Worm (Caenorhabditis elegans) whole organism, young adult: ENCODE measurements around the gene fmo-3.

Source experiments
- B0261.1 ChIP-seq: sonication (generic microtip); optimal IDR thresholded peaks from 2 replicates; lab custom pipeline; 2016; ENCODE audit warnings: mild to moderate bottlenecking, missing genetic modification characterization, moderate library complexity, missing compliant biosample characterization
- C06A6.2 ChIP-seq: fragments of 200-800 bp; sonication (Bioruptor generic); conservative IDR thresholded peaks from 2 replicates; pipeline ENCODE4 v1.3.6; 2022; ENCODE audit warnings: missing genetic modification characterization, missing compliant biosample characterization
- C17E4.6 ChIP-seq: fragments of 200-800 bp; sonication (Bioruptor generic); IDR thresholded peaks from 2 replicates; pipeline ENCODE4 v1.3.6; 2022; ENCODE audit warnings: missing genetic modification reagents, missing genetic modification characterization, missing compliant biosample characterization
- D2030.7 ChIP-seq: fragments of 200-800 bp; sonication (Bioruptor generic); IDR thresholded peaks from 2 replicates; pipeline ENCODE4 v1.3.6; 2022; ENCODE audit warnings: missing genetic modification reagents, missing genetic modification characterization, missing compliant biosample characterization
- F10E7.11 ChIP-seq: sonication (generic microtip); optimal IDR thresholded peaks from 2 replicates; lab custom pipeline; 2017; ENCODE audit warnings: mild to moderate bottlenecking, missing genetic modification characterization, moderate library complexity, missing compliant biosample characterization
- F22D6.2 ChIP-seq: sonication (generic microtip); optimal IDR thresholded peaks from 2 replicates; lab custom pipeline; 2016; ENCODE audit warnings: mild to moderate bottlenecking, missing genetic modification characterization, missing compliant biosample characterization
- F49E8.2 ChIP-seq: sonication (generic microtip); optimal IDR thresholded peaks from 3 replicates; lab custom pipeline; 2017; ENCODE audit warnings: missing genetic modification characterization, mild to moderate bottlenecking, missing compliant biosample characterization, antibody characterized with exemption, moderate library complexity; ENCODE audit not compliant: insufficient read depth
- F57C9.4 ChIP-seq: sonication (generic microtip); optimal IDR thresholded peaks from 2 replicates; lab custom pipeline; 2017; ENCODE audit warnings: mild to moderate bottlenecking, missing genetic modification characterization, missing compliant biosample characterization
- T07F8.4 ChIP-seq: sonication (generic microtip); optimal IDR thresholded peaks from 2 replicates; lab custom pipeline; 2016; ENCODE audit warnings: mild to moderate bottlenecking, missing genetic modification characterization, moderate library complexity, missing compliant biosample characterization
- T26A5.8 ChIP-seq: sonication (generic microtip); optimal IDR thresholded peaks from 2 replicates; lab custom pipeline; 2016; ENCODE audit warnings: missing genetic modification characterization, missing compliant biosample characterization
- Y53F4B.3 ChIP-seq: fragments of 200-800 bp; sonication (Bioruptor generic); IDR thresholded peaks from 2 replicates; pipeline ENCODE4 v1.3.6; 2022; ENCODE audit warnings: missing genetic modification reagents, missing genetic modification characterization, missing compliant biosample characterization
- Y53G8AR.9 ChIP-seq: fragments of 200-800 bp; sonication (Bioruptor generic); conservative IDR thresholded peaks from 2 replicates; pipeline ENCODE4 v1.3.6; 2022; ENCODE audit warnings: missing genetic modification reagents, missing genetic modification characterization, missing compliant biosample characterization
- Y95B8A.8 ChIP-seq: fragments of 200-800 bp; sonication (Bioruptor generic); IDR thresholded peaks from 2 replicates; pipeline ENCODE4 v1.3.6; 2022; ENCODE audit warnings: missing genetic modification reagents, missing genetic modification characterization, missing compliant biosample characterization
- ama-1 ChIP-seq, 3 experiments: fragments of 150-350 bp in 1 of 3; sonication (generic microtip) in 2 of 3; optimal IDR thresholded peaks; 2 replicates each; lab custom pipeline; 2014 to 2018; ENCODE audit warnings: missing biosample characterization in 2 of 3, missing genetic modification characterization in 2 of 3, missing genetic modification reagents in 2 of 3
- aptf-2 ChIP-seq: fragments of 200-800 bp; sonication (Bioruptor generic); conservative IDR thresholded peaks from 2 replicates; pipeline ENCODE4 v1.3.6; 2022; ENCODE audit warnings: missing genetic modification reagents, missing genetic modification characterization, missing compliant biosample characterization
- athp-1 ChIP-seq: sonication (generic microtip); optimal IDR thresholded peaks from 2 replicates; lab custom pipeline; 2017; ENCODE audit warnings: mild to moderate bottlenecking, missing genetic modification characterization, missing compliant biosample characterization
- attf-3 ChIP-seq: fragments of 200-800 bp; sonication (Bioruptor generic); conservative IDR thresholded peaks from 2 replicates; pipeline ENCODE4 v1.3.6; 2022; ENCODE audit warnings: missing genetic modification reagents, missing genetic modification characterization, missing compliant biosample characterization
- attf-5 ChIP-seq: fragments of 200-800 bp; sonication (Bioruptor generic); optimal IDR thresholded peaks from 2 replicates; lab custom pipeline; 2018; ENCODE audit warnings: mild to moderate bottlenecking, missing genetic modification characterization, missing compliant biosample characterization
- bed-1 ChIP-seq: fragments of 200-800 bp; sonication (Bioruptor generic); IDR thresholded peaks from 2 replicates; pipeline ENCODE4 v1.3.6; 2022; ENCODE audit warnings: missing genetic modification reagents, missing genetic modification characterization, missing compliant biosample characterization
- ccch-3 ChIP-seq: fragments of 200-800 bp; sonication (Bioruptor generic); optimal IDR thresholded peaks from 2 replicates; lab custom pipeline; 2018; ENCODE audit warnings: mild to moderate bottlenecking, missing genetic modification characterization, missing compliant biosample characterization
- ceh-27 ChIP-seq: fragments of 200-800 bp; sonication (Bioruptor generic); optimal IDR thresholded peaks from 2 replicates; lab custom pipeline; 2018; ENCODE audit warnings: mild to moderate bottlenecking, missing genetic modification characterization, moderate library complexity, missing compliant biosample characterization
- ceh-40 ChIP-seq: fragments of 200-800 bp; sonication (Bioruptor generic); IDR thresholded peaks from 2 replicates; pipeline ENCODE4 v1.3.6; 2022; ENCODE audit warnings: missing genetic modification characterization, missing compliant biosample characterization
- die-1 ChIP-seq: sonication (generic microtip); optimal IDR thresholded peaks from 2 replicates; lab custom pipeline; 2016; ENCODE audit warnings: missing genotype, mild to moderate bottlenecking, missing genetic modification characterization, missing compliant biosample characterization
- dpl-1 ChIP-seq: fragments of 150-350 bp; optimal IDR thresholded peaks from 2 replicates; lab custom pipeline; 2014; ENCODE audit warnings: missing biosample characterization, missing genetic modification reagents, missing genetic modification characterization
- egl-18 ChIP-seq: fragments of 200-800 bp; sonication (Bioruptor generic); IDR thresholded peaks from 2 replicates; pipeline ENCODE4 v1.3.6; 2022; ENCODE audit warnings: missing genetic modification reagents, missing genetic modification characterization, missing compliant biosample characterization
- egl-44 ChIP-seq: fragments of 200-800 bp; sonication (Bioruptor generic); IDR thresholded peaks from 2 replicates; pipeline ENCODE4 v1.3.6; 2022; ENCODE audit warnings: missing genetic modification reagents, missing genetic modification characterization, missing compliant biosample characterization
- fkh-3 ChIP-seq: sonication (generic microtip); optimal IDR thresholded peaks from 2 replicates; lab custom pipeline; 2016; ENCODE audit warnings: mild to moderate bottlenecking, missing genetic modification characterization, missing compliant biosample characterization
- hmg-1.2 ChIP-seq: fragments of 200-800 bp; sonication (Bioruptor generic); IDR thresholded peaks from 2 replicates; pipeline ENCODE4 v1.3.6; 2022; ENCODE audit warnings: missing genetic modification reagents, missing genetic modification characterization, missing compliant biosample characterization
- hrde-1 ChIP-seq: sonication (generic microtip); optimal IDR thresholded peaks from 2 replicates; lab custom pipeline; 2016; ENCODE audit warnings: missing genetic modification characterization, mild to moderate bottlenecking, missing compliant biosample characterization, moderate library complexity, missing genotype, missing genetic modification reagents, borderline replicate concordance
- lag-1 ChIP-seq: fragments of 200-800 bp; sonication (Bioruptor generic); IDR thresholded peaks from 2 replicates; pipeline ENCODE4 v1.3.6; 2022; ENCODE audit warnings: missing genetic modification reagents, missing genetic modification characterization, missing compliant biosample characterization
- let-607 ChIP-seq, 2 experiments: fragments of 200-800 bp in 1 of 2; sonication (Bioruptor generic) in 1 of 2; sonication (generic microtip) in 1 of 2; optimal IDR thresholded peaks; 2 replicates each; lab custom pipeline; 2016 to 2018; ENCODE audit warnings: mild to moderate bottlenecking in 2 of 2, missing compliant biosample characterization in 2 of 2, missing genetic modification characterization in 2 of 2, moderate library complexity in 2 of 2, missing genotype in 1 of 2
- lin-26 ChIP-seq: fragments of 200-800 bp; sonication (Bioruptor generic); IDR thresholded peaks from 2 replicates; pipeline ENCODE4 v1.3.6; 2022; ENCODE audit warnings: missing genetic modification reagents, missing genetic modification characterization, missing compliant biosample characterization
- lsy-27 ChIP-seq: sonication (generic microtip); optimal IDR thresholded peaks from 2 replicates; lab custom pipeline; 2017; ENCODE audit warnings: missing genetic modification characterization, mild to moderate bottlenecking, missing compliant biosample characterization, antibody characterized with exemption, missing genotype, borderline replicate concordance; ENCODE audit not compliant: insufficient read depth
- madf-6 ChIP-seq: fragments of 200-800 bp; sonication (Bioruptor generic); IDR thresholded peaks from 2 replicates; pipeline ENCODE4 v1.3.6; 2022; ENCODE audit warnings: missing genetic modification reagents, missing genetic modification characterization, missing compliant biosample characterization
- mel-28 ChIP-seq: sonication (generic microtip); optimal IDR thresholded peaks from 2 replicates; lab custom pipeline; 2016; ENCODE audit warnings: borderline replicate concordance, mild to moderate bottlenecking, missing genetic modification characterization, missing compliant biosample characterization
- mxl-1 ChIP-seq: sonication (generic microtip); optimal IDR thresholded peaks from 2 replicates; lab custom pipeline; 2016; ENCODE audit warnings: missing genetic modification characterization, missing compliant biosample characterization
- nhr-120 ChIP-seq: fragments of 200-800 bp; sonication (Bioruptor generic); IDR thresholded peaks from 2 replicates; pipeline ENCODE4 v1.3.6; 2022; ENCODE audit warnings: missing genetic modification characterization, missing compliant biosample characterization
- nhr-179 ChIP-seq: sonication (generic microtip); optimal IDR thresholded peaks from 2 replicates; lab custom pipeline; 2016; ENCODE audit warnings: mild to moderate bottlenecking, missing genetic modification characterization, missing compliant biosample characterization
- rcor-1 ChIP-seq: fragments of 200-800 bp; sonication (Bioruptor generic); IDR thresholded peaks from 2 replicates; pipeline ENCODE4 v1.3.6; 2022; ENCODE audit warnings: missing genetic modification reagents, missing genetic modification characterization, missing compliant biosample characterization
- rec-8 ChIP-seq, 2 experiments: sonication (generic microtip); optimal IDR thresholded peaks; 2 replicates each; lab custom pipeline; 2016; ENCODE audit warnings: mild to moderate bottlenecking in 2 of 2, missing genetic modification characterization in 2 of 2, missing genetic modification reagents in 2 of 2, missing genotype in 2 of 2, missing biosample characterization in 1 of 2, missing compliant biosample characterization in 1 of 2, moderate library complexity in 1 of 2
- repo-1 ChIP-seq: sonication (generic microtip); optimal IDR thresholded peaks from 2 replicates; lab custom pipeline; 2017; ENCODE audit warnings: mild to moderate bottlenecking, missing genetic modification characterization, missing compliant biosample characterization
- snpc-3.4 ChIP-seq: sonication (generic microtip); optimal IDR thresholded peaks from 2 replicates; lab custom pipeline; 2017; ENCODE audit warnings: missing genetic modification characterization, mild to moderate bottlenecking, missing compliant biosample characterization, antibody characterized with exemption, moderate library complexity, missing genotype, missing genetic modification reagents
- somi-1 ChIP-seq: fragments of 200-800 bp; sonication (Bioruptor generic); optimal IDR thresholded peaks from 2 replicates; lab custom pipeline; 2018; ENCODE audit warnings: mild to moderate bottlenecking, missing genetic modification characterization, missing compliant biosample characterization
- xnd-1 ChIP-seq: sonication (generic microtip); optimal IDR thresholded peaks from 2 replicates; lab custom pipeline; 2016; ENCODE audit warnings: missing genotype, missing genetic modification reagents, missing genetic modification characterization, missing compliant biosample characterization
- zfh-2 ChIP-seq: fragments of 200-800 bp; sonication (Bioruptor generic); conservative IDR thresholded peaks from 2 replicates; pipeline ENCODE4 v1.3.6; 2022; ENCODE audit warnings: missing genetic modification reagents, missing genetic modification characterization, missing compliant biosample characterization
- zim-3 ChIP-seq: sonication (generic microtip); optimal IDR thresholded peaks from 2 replicates; lab custom pipeline; 2017; ENCODE audit warnings: mild to moderate bottlenecking, missing genetic modification characterization, moderate library complexity, missing compliant biosample characterization
- ztf-26 ChIP-seq: sonication (generic microtip); optimal IDR thresholded peaks from 2 replicates; lab custom pipeline; 2017; ENCODE audit warnings: missing genetic modification characterization, missing compliant biosample characterization
- ztf-28 ChIP-seq: fragments of 200-800 bp; sonication (Bioruptor generic); IDR thresholded peaks from 2 replicates; pipeline ENCODE4 v1.3.6; 2022; ENCODE audit warnings: missing genetic modification reagents, missing genetic modification characterization, missing compliant biosample characterization

Gene fmo-3

ce11 chrIII:10742382-10742860 is 47.9 kb downstream of the fmo-3 start, which contains the start of the genes tbb-1 and rib-2 (continued):
- TF ChIP-seq zim-3 (tag; lab: Kevin White, UChicago): no peak
- TF ChIP-seq D2030.7 (GFP tag; lab: Robert Waterston, UW): peak; percentile 99
- TF ChIP-seq B0261.1 (tag; lab: Kevin White, UChicago): no peak
- no peak for TF ChIP-seq somi-1 (GFP tag; lab: Kevin White, UChicago)
- peak; percentile 97 for TF ChIP-seq snpc-3.4
- peak; percentile 47; the same call in 1 of the 2 replicates for TF ChIP-seq C06A6.2 (GFP tag; lab: Robert Waterston, UW)
- TF ChIP-seq ama-1 (optimal IDR thresholded peaks at IDR 0.05; lab: Kevin White, UChicago): no peak
- no peak for TF ChIP-seq ama-1 (GFP tag; optimal IDR thresholded peaks at IDR 0.05; lab: Kevin White, UChicago)
- peak; percentile 69 for TF ChIP-seq ceh-27
- TF ChIP-seq let-607 (tag; optimal IDR thresholded peaks at IDR 0.05; lab: Kevin White, UChicago): peak; percentile 97
- no peak for TF ChIP-seq mel-28 (tag; lab: Kevin White, UChicago)
- no peak for TF ChIP-seq mxl-1 (tag; lab: Kevin White, UChicago)
- TF ChIP-seq rcor-1: peak; percentile 94
- TF ChIP-seq attf-5 (GFP tag; lab: Kevin White, UChicago): peak; percentile 99
- TF ChIP-seq nhr-120 (GFP tag; lab: Robert Waterston, UW): no peak
- TF ChIP-seq ztf-26 (tag; lab: Kevin White, UChicago): peak; percentile 54
- TF ChIP-seq ccch-3: no peak
- peak; percentile 44; the same call in 1 of the 2 replicates for TF ChIP-seq zfh-2 (GFP tag; lab: Robert Waterston, UW)
- TF ChIP-seq attf-3: peak; percentile 59
- peak; percentile 86 for TF ChIP-seq hmg-1.2 (GFP tag; lab: Robert Waterston, UW)
- peak; percentile 98 for TF ChIP-seq Y53G8AR.9 (GFP tag; lab: Robert Waterston, UW)
- TF ChIP-seq fkh-3: no peak
- TF ChIP-seq bed-1 (GFP tag; lab: Robert Waterston, UW): no peak
- TF ChIP-seq F57C9.4 (tag; lab: Kevin White, UChicago): no peak
- no peak for TF ChIP-seq rec-8 (tag; optimal IDR thresholded peaks at IDR 0.05; lab: Kevin White, UChicago)
- no peak for TF ChIP-seq repo-1 (tag; lab: Kevin White, UChicago)
- no peak for TF ChIP-seq T07F8.4 (tag; lab: Kevin White, UChicago)
- TF ChIP-seq lsy-27 (tag; lab: Kevin White, UChicago): no peak
- TF ChIP-seq hrde-1 (tag; lab: Kevin White, UChicago): peak; percentile 87
- TF ChIP-seq Y53F4B.3 (GFP tag; lab: Robert Waterston, UW): peak; percentile 55
- no peak for TF ChIP-seq F10E7.11 (tag; lab: Kevin White, UChicago)
- TF ChIP-seq lin-26 (GFP tag; lab: Robert Waterston, UW): peak; percentile 77
- peak; percentile 95 for TF ChIP-seq F49E8.2
- TF ChIP-seq madf-6 (GFP tag; lab: Robert Waterston, UW): peak; percentile 100
- peak; percentile 83 for TF ChIP-seq egl-44 (GFP tag; lab: Robert Waterston, UW)
- TF ChIP-seq dpl-1 (GFP tag; lab: Kevin White, UChicago): peak; percentile 99
- TF ChIP-seq Y95B8A.8 (GFP tag; lab: Robert Waterston, UW): peak; percentile 99

- TF ChIP-seq lag-1 (GFP tag; lab: Robert Waterston, UW): no peak
- no peak for TF ChIP-seq aptf-2 (GFP tag; lab: Robert Waterston, UW)
- TF ChIP-seq xnd-1 (tag; lab: Kevin White, UChicago): peak; percentile 68
- no peak for TF ChIP-seq ztf-28 (GFP tag; lab: Robert Waterston, UW)
- TF ChIP-seq ccch-3: no peak
- peak; percentile 91 for TF ChIP-seq T26A5.8 (tag; lab: Kevin White, UChicago)
- TF ChIP-seq F22D6.2 (tag; lab: Kevin White, UChicago): no peak
- no peak; the same call in 1 of the 2 replicates for TF ChIP-seq egl-44 (GFP tag; lab: Robert Waterston, UW)
- TF ChIP-seq athp-1: peak; percentile 85
- TF ChIP-seq C06A6.2 (GFP tag; lab: Robert Waterston, UW): no peak
- TF ChIP-seq egl-18 (GFP tag; lab: Robert Waterston, UW): no peak
- TF ChIP-seq fkh-3: no peak
- TF ChIP-seq C17E4.6: peak; percentile 74
- TF ChIP-seq die-1 (tag; lab: Kevin White, UChicago): peak; percentile 80
- peak; percentile 70; the same call in 1 of the 2 replicates for TF ChIP-seq ceh-40 (GFP tag; lab: Robert Waterston, UW)
- TF ChIP-seq nhr-179 (tag; lab: Kevin White, UChicago): no peak
These were observed 51.9 kb downstream of the fmo-3 start for ce11 chrIII:10746406-10746807.
